Worm (Caenorhabditis elegans) whole organism, L1 larva: Measurements from ENCODE around the gene zhit-2.

Source experiments
- C04F5.9 ChIP-seq: sonication (generic microtip); optimal IDR thresholded peaks from 2 replicates; lab custom pipeline; 2016; ENCODE audit warnings: missing genetic modification characterization, missing compliant biosample characterization
- C34B4.2 ChIP-seq: sonication (generic microtip); optimal IDR thresholded peaks from 2 replicates; lab custom pipeline; 2017; ENCODE audit warnings: mild to moderate bottlenecking, missing genetic modification characterization, missing compliant biosample characterization
- F16B12.6 ChIP-seq: fragments of 150-350 bp; optimal IDR thresholded peaks from 2 replicates; lab custom pipeline; 2014; ENCODE audit warnings: missing biosample characterization, missing genetic modification characterization
- Y116A8C.19 ChIP-seq: sonication (generic microtip); optimal IDR thresholded peaks from 2 replicates; lab custom pipeline; 2016; ENCODE audit warnings: missing compliant biosample characterization, missing genetic modification characterization, borderline replicate concordance
- ama-1 ChIP-seq: fragments of 150-350 bp; optimal IDR thresholded peaks from 2 replicates; lab custom pipeline; 2014
- ceh-63 ChIP-seq: fragments of 200-800 bp; sonication (Bioruptor generic); optimal IDR thresholded peaks from 2 replicates; lab custom pipeline; 2018; ENCODE audit warnings: mild to moderate bottlenecking, missing genetic modification characterization, missing compliant biosample characterization
- ceh-90 ChIP-seq: sonication (generic microtip); optimal IDR thresholded peaks from 2 replicates; lab custom pipeline; 2016; ENCODE audit warnings: missing genetic modification characterization, missing compliant biosample characterization
- ces-1 ChIP-seq: fragments of 150-350 bp; optimal IDR thresholded peaks from 2 replicates; lab custom pipeline; 2014; ENCODE audit warnings: missing biosample characterization, missing genetic modification reagents, missing genetic modification characterization
- dpl-1 ChIP-seq, 3 experiments: fragments of 150-350 bp in 2 of 3; sonication (generic microtip) in 1 of 3; optimal IDR thresholded peaks; 2 replicates each; lab custom pipeline; 2014 to 2017; ENCODE audit warnings: missing biosample characterization in 3 of 3, missing genetic modification characterization in 3 of 3, missing genetic modification reagents in 3 of 3
- dsc-1 ChIP-seq: sonication (generic microtip); optimal IDR thresholded peaks from 2 replicates; lab custom pipeline; 2016; ENCODE audit warnings: mild to moderate bottlenecking, missing genetic modification characterization, missing compliant biosample characterization
- efl-1 ChIP-seq, 4 experiments: fragments of 150-350 bp; optimal IDR thresholded peaks in 3 of 4; peaks in 1 of 4; 1 replicate in 1 of 4; 2 replicates in 3 of 4; lab custom pipeline; 2014; ENCODE audit warnings: missing biosample characterization in 2 of 4, missing genetic modification characterization in 2 of 4, missing genetic modification reagents in 2 of 4
- efl-3 ChIP-seq: fragments of 200-800 bp; sonication (Bioruptor generic); optimal IDR thresholded peaks from 2 replicates; lab custom pipeline; 2018; ENCODE audit warnings: mild to moderate bottlenecking, missing genetic modification characterization, missing compliant biosample characterization
- egl-13 ChIP-seq: sonication (generic microtip); optimal IDR thresholded peaks from 2 replicates; lab custom pipeline; 2016; ENCODE audit warnings: missing genotype, missing genetic modification reagents, missing genetic modification characterization, missing compliant biosample characterization
- ets-5 ChIP-seq: fragments of 200-800 bp; sonication (Bioruptor generic); IDR thresholded peaks from 2 replicates; pipeline ENCODE4 v1.3.6; 2022; ENCODE audit warnings: missing genetic modification characterization, missing compliant biosample characterization
- fkh-4 ChIP-seq: sonication (generic microtip); optimal IDR thresholded peaks from 2 replicates; lab custom pipeline; 2016; ENCODE audit warnings: missing compliant biosample characterization, missing genetic modification characterization, borderline replicate concordance
- fkh-8 ChIP-seq: sonication (generic microtip); optimal IDR thresholded peaks from 2 replicates; lab custom pipeline; 2016; ENCODE audit warnings: mild to moderate bottlenecking, missing genetic modification characterization, missing compliant biosample characterization
- hlh-4 ChIP-seq: sonication (generic microtip); optimal IDR thresholded peaks from 2 replicates; lab custom pipeline; 2016; ENCODE audit warnings: mild to moderate bottlenecking, missing genetic modification characterization, missing compliant biosample characterization
- hpl-2 ChIP-seq: fragments of 150-350 bp; optimal IDR thresholded peaks from 2 replicates; lab custom pipeline; 2014; ENCODE audit warnings: missing biosample characterization, missing genetic modification reagents, missing genetic modification characterization
- irx-1 ChIP-seq: sonication (generic microtip); optimal IDR thresholded peaks from 2 replicates; lab custom pipeline; 2016; ENCODE audit warnings: missing genetic modification characterization, missing compliant biosample characterization
- lin-15B ChIP-seq: fragments of 150-350 bp; sonication (generic microtip); optimal IDR thresholded peaks from 3 replicates; lab custom pipeline; 2014; ENCODE audit warnings: missing biosample characterization, missing genetic modification characterization
- lin-35 ChIP-seq, 2 experiments: fragments of 150-350 bp; optimal IDR thresholded peaks; 2 replicates each; lab custom pipeline; 2014; ENCODE audit warnings: missing biosample characterization in 2 of 2, missing genetic modification characterization in 2 of 2, missing genetic modification reagents in 2 of 2
- lin-39 ChIP-seq: fragments of 150-350 bp; optimal IDR thresholded peaks from 2 replicates; lab custom pipeline; 2014; ENCODE audit warnings: missing biosample characterization, missing genetic modification reagents, missing genetic modification characterization
- lir-3 ChIP-seq: sonication (generic microtip); optimal IDR thresholded peaks from 2 replicates; lab custom pipeline; 2016; ENCODE audit warnings: mild to moderate bottlenecking, missing genetic modification characterization, moderate library complexity, missing compliant biosample characterization; ENCODE audit not compliant: poor library complexity
- lsy-2 ChIP-seq, 2 experiments: fragments of 150-350 bp; optimal IDR thresholded peaks; 2 replicates each; lab custom pipeline; 2014; ENCODE audit warnings: missing biosample characterization in 2 of 2, missing genetic modification characterization in 2 of 2
- mdl-1 ChIP-seq, 2 experiments: fragments of 150-350 bp; optimal IDR thresholded peaks; 2 replicates each; lab custom pipeline; 2014 to 2017; ENCODE audit warnings: missing biosample characterization in 2 of 2, missing genetic modification characterization in 2 of 2, inconsistent platforms in 1 of 2
- mef-2 ChIP-seq: fragments of 150-350 bp; optimal IDR thresholded peaks from 2 replicates; lab custom pipeline; 2014; ENCODE audit warnings: missing biosample characterization, missing genetic modification characterization
- nhr-71 ChIP-seq: sonication (generic microtip); optimal IDR thresholded peaks from 2 replicates; lab custom pipeline; 2016; ENCODE audit warnings: mild to moderate bottlenecking, missing genetic modification characterization, moderate library complexity, missing compliant biosample characterization
- nhr-76 ChIP-seq: sonication (generic microtip); optimal IDR thresholded peaks from 2 replicates; lab custom pipeline; 2017; ENCODE audit warnings: missing biosample characterization, missing genetic modification characterization
- nhr-77 ChIP-seq: fragments of 150-350 bp; optimal IDR thresholded peaks from 2 replicates; lab custom pipeline; 2014; ENCODE audit warnings: missing biosample characterization, missing genetic modification characterization
- nhr-84 ChIP-seq: sonication (generic microtip); optimal IDR thresholded peaks from 2 replicates; lab custom pipeline; 2017; ENCODE audit warnings: missing biosample characterization, missing genetic modification characterization
- nhr-90 ChIP-seq: sonication (generic microtip); optimal IDR thresholded peaks from 2 replicates; lab custom pipeline; 2016; ENCODE audit warnings: mild to moderate bottlenecking, missing genetic modification characterization, missing compliant biosample characterization; ENCODE audit not compliant: poor library complexity
- pax-3 ChIP-seq: fragments of 200-800 bp; sonication (Bioruptor generic); optimal IDR thresholded peaks from 2 replicates; lab custom pipeline; 2018; ENCODE audit warnings: mild to moderate bottlenecking, missing genetic modification characterization, moderate library complexity, missing compliant biosample characterization
- pqm-1 ChIP-seq: sonication (generic microtip); optimal IDR thresholded peaks from 3 replicates; lab custom pipeline; 2017; ENCODE audit warnings: missing biosample characterization, missing genetic modification characterization
- skn-1 ChIP-seq: fragments of 150-350 bp; optimal IDR thresholded peaks from 2 replicates; lab custom pipeline; 2014; ENCODE audit warnings: missing biosample characterization, missing genetic modification characterization
- snu-23 ChIP-seq: sonication (generic microtip); optimal IDR thresholded peaks from 2 replicates; lab custom pipeline; 2016; ENCODE audit warnings: missing genetic modification characterization, missing compliant biosample characterization
- sptf-1 ChIP-seq: fragments of 150-350 bp; optimal IDR thresholded peaks from 2 replicates; lab custom pipeline; 2014; ENCODE audit warnings: missing biosample characterization, missing genetic modification characterization
- swsn-7 ChIP-seq: sonication (generic microtip); optimal IDR thresholded peaks from 2 replicates; lab custom pipeline; 2016; ENCODE audit warnings: missing genetic modification characterization, missing compliant biosample characterization
- tlp-1 ChIP-seq: fragments of 150-350 bp; optimal IDR thresholded peaks from 2 replicates; lab custom pipeline; 2014; ENCODE audit warnings: missing biosample characterization, missing genetic modification characterization
- unc-30 ChIP-seq: sonication (generic microtip); optimal IDR thresholded peaks from 2 replicates; lab custom pipeline; 2017; ENCODE audit warnings: missing biosample characterization, missing genetic modification characterization
- unc-62 ChIP-seq: fragments of 150-350 bp; optimal IDR thresholded peaks from 2 replicates; lab custom pipeline; 2014; ENCODE audit warnings: missing biosample characterization, missing genetic modification reagents, missing genetic modification characterization
- unc-86 ChIP-seq: sonication (generic microtip); optimal IDR thresholded peaks from 2 replicates; lab custom pipeline; 2016; ENCODE audit warnings: missing genetic modification characterization, missing compliant biosample characterization
- unc-98 ChIP-seq: fragments of 200-800 bp; sonication (Bioruptor generic); IDR thresholded peaks from 2 replicates; pipeline ENCODE4 v1.3.6; 2022; ENCODE audit warnings: missing genetic modification characterization, missing compliant biosample characterization
- vab-15 ChIP-seq: sonication (generic microtip); optimal IDR thresholded peaks from 2 replicates; lab custom pipeline; 2017; ENCODE audit warnings: missing genotype, mild to moderate bottlenecking, missing genetic modification characterization, missing compliant biosample characterization
- zag-1 ChIP-seq: fragments of 150-350 bp; optimal IDR thresholded peaks from 2 replicates; lab custom pipeline; 2014; ENCODE audit warnings: missing biosample characterization, missing genetic modification characterization
- zip-4 ChIP-seq: fragments of 200-800 bp; sonication (Bioruptor generic); optimal IDR thresholded peaks from 2 replicates; lab custom pipeline; 2018; ENCODE audit warnings: mild to moderate bottlenecking, missing genetic modification characterization, moderate library complexity, missing compliant biosample characterization
- ztf-11 ChIP-seq, 2 experiments: sonication (generic microtip); optimal IDR thresholded peaks; 2 replicates each; lab custom pipeline; 2016 to 2017; ENCODE audit warnings: missing genetic modification characterization in 2 of 2, missing biosample characterization in 1 of 2, missing compliant biosample characterization in 1 of 2

zhit-2 gene

DNA sequence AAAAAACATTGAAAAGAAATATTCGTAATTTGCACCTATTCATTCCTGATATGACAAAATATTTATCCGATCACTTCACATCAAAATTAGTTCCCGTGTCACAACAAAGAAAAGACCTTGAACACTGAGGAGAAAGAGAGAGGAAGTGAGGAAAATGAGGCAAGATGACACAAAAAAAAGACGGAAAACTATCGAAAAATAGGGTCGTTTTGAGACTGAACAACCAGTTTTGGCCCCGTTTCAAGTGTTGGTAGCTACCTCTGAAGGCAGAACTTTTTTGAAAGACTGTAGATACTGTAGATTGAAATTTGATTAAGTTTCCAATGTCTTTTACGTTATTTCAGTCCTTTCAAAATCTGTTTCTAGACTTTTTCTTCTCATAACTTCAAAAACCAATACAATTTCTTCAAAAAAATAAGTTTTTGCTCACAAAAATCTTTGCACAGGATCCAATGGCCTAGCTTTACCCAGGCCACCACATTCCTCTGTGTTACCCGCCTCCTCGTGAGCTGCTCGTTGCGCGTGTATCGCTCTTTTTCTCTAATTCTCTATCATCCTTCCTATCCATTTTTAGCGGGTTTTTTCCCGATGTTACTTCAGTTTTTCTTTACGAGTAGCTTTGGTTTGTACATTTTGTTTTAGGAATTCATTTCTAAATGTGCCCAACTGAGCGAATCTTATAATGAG is 47.7 kb downstream of the zhit-2 start (continued):
- TF ChIP-seq nhr-77 (tag; lab: Kevin White, UChicago) (peak; percentile 2), efl-3 (GFP tag; lab: Kevin White, UChicago) (no peak), pqm-1 (tag; lab: Kevin White, UChicago) (no peak), unc-86 (peak; percentile 73), efl-1 (optimal IDR thresholded peaks at IDR 0.05; lab: Kevin White, UChicago) (peak; percentile 67 to 74), efl-1 (GFP tag; optimal IDR thresholded peaks at IDR 0.05 in 1 of 2; lab: Kevin White, UChicago) (peak; percentile 56 to 94), ceh-90 (tag; lab: Kevin White, UChicago) (peak; percentile 82), zip-4 (GFP tag; lab: Kevin White, UChicago) (peak; percentile 15), C04F5.9 (tag; lab: Kevin White, UChicago) (no peak), ama-1 (lab: Kevin White, UChicago) (no peak), F16B12.6 (tag; lab: Kevin White, UChicago) (peak; percentile 40), vab-15 (no peak), lin-35 (GFP tag; optimal IDR thresholded peaks at IDR 0.05; lab: Kevin White, UChicago) (peak in 1 of 2 experiments; percentile 69), ets-5 (GFP tag; lab: Robert Waterston, UW) (no peak), nhr-84 (tag; lab: Kevin White, UChicago) (no peak), hlh-4 (tag; lab: Kevin White, UChicago) (no peak), unc-98 (GFP tag; lab: Robert Waterston, UW) (0 out of 2 replicates have a peak, but pooled peaks have one; percentile 49), irx-1 (tag; lab: Kevin White, UChicago) (peak; percentile 71), swsn-7 (peak; percentile 55), lin-39 (no peak), mdl-1 (tag; optimal IDR thresholded peaks at IDR 0.05; lab: Kevin White, UChicago) (peak; percentile 63 to 90), lsy-2 (tag; optimal IDR thresholded peaks at IDR 0.05; lab: Kevin White, UChicago) (peak; percentile 68 to 78), nhr-90 (tag; lab: Kevin White, UChicago) (peak; percentile 19), ces-1 (GFP tag; lab: Kevin White, UChicago) (no peak), sptf-1 (tag; lab: Kevin White, UChicago) (no peak), nhr-76 (tag; lab: Kevin White, UChicago) (no peak), dpl-1 (GFP tag; optimal IDR thresholded peaks at IDR 0.05; lab: Kevin White, UChicago) (peak; percentile 47 to 71 (median 47)), ztf-11 (tag; optimal IDR thresholded peaks at IDR 0.05; lab: Kevin White, UChicago) (peak in 1 of 2 experiments; percentile 58), skn-1 (tag; lab: Kevin White, UChicago) (peak; percentile 75), lir-3 (tag; lab: Kevin White, UChicago) (peak; percentile 88), pax-3 (tag; lab: Kevin White, UChicago) (peak; percentile 64), tlp-1 (tag; lab: Kevin White, UChicago) (no peak), ceh-63 (GFP tag; lab: Kevin White, UChicago) (no peak)

DNA sequence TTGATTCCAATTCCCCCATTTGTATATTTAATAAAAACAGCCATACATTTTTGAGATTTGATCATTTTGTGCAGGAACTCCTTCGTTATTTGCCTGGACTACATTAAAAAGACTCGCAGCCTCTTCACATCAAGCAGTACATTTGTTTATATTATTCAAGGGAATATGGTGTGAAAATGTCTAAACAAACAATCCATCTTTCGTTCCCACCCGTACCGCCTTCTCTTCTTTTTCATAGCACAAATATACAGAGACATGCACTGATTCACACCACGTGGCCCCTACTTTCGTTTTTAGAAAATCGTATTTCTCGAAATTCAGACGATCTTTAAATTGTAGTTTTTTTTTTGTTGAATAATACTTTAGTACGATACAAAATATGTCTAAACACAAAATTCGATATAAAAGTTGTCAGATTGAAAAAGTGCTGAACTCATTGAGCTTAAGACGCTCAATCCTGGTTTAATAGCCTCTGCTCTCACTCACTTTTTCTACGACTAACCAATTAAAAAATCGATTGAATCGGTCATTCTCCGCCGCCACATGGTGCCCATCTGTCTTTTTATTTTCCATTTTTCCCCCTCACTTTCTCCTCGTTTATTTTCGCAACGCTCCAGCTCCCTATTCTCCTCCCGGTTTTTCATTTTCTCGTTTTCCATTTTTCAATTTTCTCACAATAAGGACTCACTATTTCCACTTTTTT is 48.7 kb downstream of the zhit-2 start:
- no peak for TF ChIP-seq egl-13 (tag; lab: Kevin White, UChicago)
- peak; percentile 83 for TF ChIP-seq nhr-71
- TF ChIP-seq mef-2 (tag; lab: Kevin White, UChicago) = no peak
- no peak for TF ChIP-seq lin-15B
- no peak for TF ChIP-seq fkh-8
- TF ChIP-seq ama-1 (lab: Kevin White, UChicago) = peak; percentile 95
- TF ChIP-seq fkh-4 (tag; lab: Kevin White, UChicago) = peak; percentile 32
- TF ChIP-seq tlp-1 (tag; lab: Kevin White, UChicago) = no peak
- TF ChIP-seq swsn-7 = peak; percentile 21
- no peak for TF ChIP-seq nhr-76 (tag; lab: Kevin White, UChicago)
- peak; percentile 39 for TF ChIP-seq hpl-2 (GFP tag; lab: Kevin White, UChicago)
- TF ChIP-seq sptf-1 (tag; lab: Kevin White, UChicago) = no peak
- no peak for TF ChIP-seq ets-5 (GFP tag; lab: Robert Waterston, UW)
- peak; percentile 63 for TF ChIP-seq nhr-90 (tag; lab: Kevin White, UChicago)
- TF ChIP-seq unc-30 (tag; lab: Kevin White, UChicago) = no peak
- TF ChIP-seq lin-39 = no peak
- no peak for TF ChIP-seq C34B4.2 (tag; lab: Kevin White, UChicago)
- peak; percentile 49 for TF ChIP-seq snu-23 (GFP tag; lab: Kevin White, UChicago)
- TF ChIP-seq lin-35 (GFP tag; optimal IDR thresholded peaks at IDR 0.05; lab: Kevin White, UChicago) = peak in 1 of 2 experiments; percentile 34
- peak; percentile 2 to 51 for TF ChIP-seq lsy-2 (tag; optimal IDR thresholded peaks at IDR 0.05; lab: Kevin White, UChicago)
- TF ChIP-seq unc-98 (GFP tag; lab: Robert Waterston, UW) = no peak
- no peak for TF ChIP-seq zag-1 (tag; lab: Kevin White, UChicago)
- no peak for TF ChIP-seq Y116A8C.19
- no peak for TF ChIP-seq unc-62 (GFP tag; lab: Kevin White, UChicago)
- TF ChIP-seq vab-15 = no peak
- TF ChIP-seq pqm-1 (tag; lab: Kevin White, UChicago) = no peak
- peak; percentile 28 for TF ChIP-seq zip-4 (GFP tag; lab: Kevin White, UChicago)
- TF ChIP-seq dsc-1 = peak; percentile 64
